Fruit fly (Drosophila melanogaster) whole organism, pupa: Measurements from ENCODE around the gene AcCoAS.
A peak's percentile ranks its signal among the peaks of the same experiment; 100 is the strongest.

Experiments
- CG12605 ChIP-seq: fragments of 200-800 bp; sonication (Bioruptor generic); IDR thresholded peaks from 2 replicates; pipeline ENCODE4 v1.3.6; 2022; ENCODE audit warnings: missing biosample characterization, missing genetic modification characterization
- CG13204 ChIP-seq: fragments of 200-800 bp; sonication (Bioruptor generic); optimal IDR thresholded peaks from 2 replicates; lab custom pipeline; 2018; ENCODE audit warnings: missing biosample characterization, mild to moderate bottlenecking, missing genetic modification characterization, moderate library complexity
- CG14655 ChIP-seq: fragments of 200-800 bp; sonication (Bioruptor generic); optimal IDR thresholded peaks from 3 replicates; lab custom pipeline; 2017; ENCODE audit warnings: mild to moderate bottlenecking, missing biosample characterization, missing genetic modification reagents, missing genetic modification characterization
- CG34367 ChIP-seq: fragments of 200-800 bp; sonication (Bioruptor generic); optimal IDR thresholded peaks from 2 replicates; lab custom pipeline; 2018; ENCODE audit warnings: missing biosample characterization, mild to moderate bottlenecking, missing genetic modification characterization
- CG8159 ChIP-seq: fragments of 200-800 bp; sonication (Bioruptor generic); optimal IDR thresholded peaks from 3 replicates; lab custom pipeline; 2018; ENCODE audit warnings: missing biosample characterization, mild to moderate bottlenecking, missing genetic modification characterization, moderate library complexity
- EcR ChIP-seq: fragments of 200-800 bp; sonication (Bioruptor generic); optimal IDR thresholded peaks from 3 replicates; lab custom pipeline; 2019; ENCODE audit warnings: missing biosample characterization, missing genetic modification characterization, mild to moderate bottlenecking, moderate library complexity, missing genetic modification reagents
- gl ChIP-seq: fragments of 200-800 bp; sonication (Bioruptor generic); optimal IDR thresholded peaks from 2 replicates; lab custom pipeline; 2018; ENCODE audit warnings: missing biosample characterization, mild to moderate bottlenecking, missing genetic modification characterization

- TF ChIP-seq EcR (GFP tag; lab: Kevin White, UChicago) (peak; percentile 77), CG13204 (GFP tag; lab: Kevin White, UChicago) (no peak), gl (tag; lab: Kevin White, UChicago) (no peak), CG14655 (no peak), CG8159 (tag; lab: Kevin White, UChicago) (no peak), CG12605 (GFP tag; lab: Robert Waterston, UW) (no peak), CG34367 (no peak)
Measured at dm6 chr3L:21280996-21281691, 1.1 kb upstream of the AcCoAS start, which contains the start of gene ppl.
